Worm (Caenorhabditis elegans) whole organism, late embryonic: ENCODE data around the gene ptr-8.

Experiments used
- ama-1 ChIP-seq: fragments of 150-350 bp; optimal IDR thresholded peaks from 2 replicates; lab custom pipeline; 2014
- nfya-1 ChIP-seq: sonication (generic microtip); optimal IDR thresholded peaks from 2 replicates; lab custom pipeline; 2017; ENCODE audit warnings: missing genetic modification characterization, mild to moderate bottlenecking, missing compliant biosample characterization, antibody characterized with exemption, moderate library complexity
- pax-1 ChIP-seq: fragments of 150-350 bp; optimal IDR thresholded peaks from 2 replicates; lab custom pipeline; 2014; ENCODE audit warnings: missing biosample characterization, missing genetic modification characterization
- unc-55 ChIP-seq: sonication (generic microtip); optimal IDR thresholded peaks from 2 replicates; lab custom pipeline; 2017; ENCODE audit warnings: missing biosample characterization, missing genetic modification reagents, missing genetic modification characterization

DNA sequence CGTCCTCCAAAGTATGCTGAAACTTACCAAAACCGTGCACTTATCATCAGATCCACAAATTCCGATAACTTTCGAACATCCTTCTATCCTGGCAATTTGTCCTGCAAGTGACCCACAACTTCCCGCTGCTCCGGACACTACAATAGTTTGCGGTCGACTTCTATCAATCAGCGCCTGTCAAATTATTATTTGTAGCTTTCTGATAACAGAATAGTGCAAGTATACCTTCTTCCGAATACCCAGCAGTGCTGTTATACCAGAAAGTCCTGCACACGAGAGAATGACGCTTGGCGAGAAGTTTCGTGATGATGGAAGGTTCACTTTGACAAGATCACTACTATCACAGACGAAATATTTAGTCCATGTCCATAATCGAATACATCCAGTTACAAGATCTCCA, 29.7 kb upstream of the ptr-8 start:
- TF ChIP-seq pax-1 (tag; lab: Kevin White, UChicago) (no peak), unc-55 (GFP tag; lab: Kevin White, UChicago) (no peak), ama-1 (lab: Kevin White, UChicago) (no peak), nfya-1 (tag; lab: Kevin White, UChicago) (no peak)
